Fruit fly (Drosophila melanogaster): ENCODE measurements around the gene CG12535.
A peak's percentile ranks its signal among the peaks of the same experiment; 100 is the strongest.

CG12535 gene

DNA sequence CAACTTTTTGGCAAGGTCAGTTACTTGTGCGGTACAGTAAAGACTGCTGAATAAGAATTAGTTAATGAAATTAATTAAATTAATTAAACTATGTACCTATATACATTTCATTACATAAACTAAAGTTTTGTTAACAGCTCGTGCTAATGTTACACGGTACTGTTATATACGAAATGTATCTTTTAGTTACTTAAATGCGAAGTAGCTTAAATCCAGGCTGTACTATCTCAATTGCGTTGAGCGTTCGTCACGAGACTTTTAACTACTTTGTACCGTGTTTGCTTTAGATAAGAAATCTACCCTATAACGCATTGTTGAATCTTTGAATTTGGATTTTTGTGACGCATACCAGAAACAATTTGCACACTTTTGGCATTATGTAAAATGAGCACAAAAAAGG lies 49.5 kb downstream of the CG12535 start (continued):
- no peak for TF ChIP-seq Bteb2 (GFP tag; optimal IDR thresholded peaks at IDR 0.05)
- no peak for TF ChIP-seq CG8765 (GFP tag; IDR thresholded peaks at IDR 0.05)
- TF ChIP-seq CG15514 (GFP tag; optimal IDR thresholded peaks at IDR 0.05): peak; percentile 3
- TF ChIP-seq dpn (GFP tag; optimal IDR thresholded peaks at IDR 0.05): peak; percentile 14 to 18
- TF ChIP-seq bcd (GFP tag; optimal IDR thresholded peaks at IDR 0.05): peak; percentile 16
- TF ChIP-seq hth (optimal IDR thresholded peaks at IDR 0.05): no peak
- TF ChIP-seq tap (tag; optimal IDR thresholded peaks at IDR 0.05): peak; percentile 19
- no peak for TF ChIP-seq tll (GFP tag; optimal IDR thresholded peaks at IDR 0.05)
- peak; percentile 43; the same call in 2 of the 3 replicates for TF ChIP-seq CG11695 (GFP tag; IDR thresholded peaks at IDR 0.05)
- TF ChIP-seq Atf6 (GFP tag; IDR thresholded peaks at IDR 0.05): no peak; the same call in 1 of the 2 replicates
- 0 out of 2 replicates have a peak, but pooled peaks have one; percentile 24 for TF ChIP-seq E2f2 (GFP tag; IDR thresholded peaks at IDR 0.05)
- peak; percentile 60 for TF ChIP-seq Fer3 (tag; optimal IDR thresholded peaks at IDR 0.05)
- no peak for TF ChIP-seq CG15601 (tag; optimal IDR thresholded peaks at IDR 0.05)
- peak; percentile 92 for TF ChIP-seq cwo (GFP tag; optimal IDR thresholded peaks at IDR 0.05)
- TF ChIP-seq run (tag; optimal IDR thresholded peaks at IDR 0.05): no peak
- peak; percentile 72 for TF ChIP-seq CG18599 (GFP tag; optimal IDR thresholded peaks at IDR 0.05)

dm6 chrX:3398576-3399277 lies 50.0 kb downstream of the CG12535 start:
- TF ChIP-seq Stat92E (GFP tag; optimal IDR thresholded peaks at IDR 0.05) (no peak), hkb (optimal IDR thresholded peaks at IDR 0.05) (no peak), hkb (GFP tag; IDR thresholded peaks at IDR 0.05) (no peak), Ets65A (GFP tag) (peak; percentile 91), Eip74EF (GFP tag; optimal IDR thresholded peaks at IDR 0.05) (peak in 1 of 2 experiments; percentile 74), CG32532 (GFP tag; IDR thresholded peaks at IDR 0.05) (peak; percentile 51; the same call in 1 of the 2 replicates), sd (tag; optimal IDR thresholded peaks at IDR 0.05) (peak; percentile 27), slbo (GFP tag; IDR thresholded peaks at IDR 0.05) (peak; percentile 27; the same call in 1 of the 2 replicates), sens (GFP tag) (peak; percentile 71), sug (tag; optimal IDR thresholded peaks at IDR 0.05) (peak; percentile 37), crol (GFP tag; IDR thresholded peaks at IDR 0.05) (peak; percentile 94), Fer1 (GFP tag; optimal IDR thresholded peaks at IDR 0.05) (no peak), jing (GFP tag; optimal IDR thresholded peaks at IDR 0.05) (no peak), CG9215 (GFP tag; IDR thresholded peaks at IDR 0.05) (peak; percentile 83), Adf1 (GFP tag; IDR thresholded peaks at IDR 0.05) (peak; percentile 82), CG10543 (GFP tag; optimal IDR thresholded peaks at IDR 0.05) (peak; percentile 10), mam (GFP tag; optimal IDR thresholded peaks at IDR 0.05) (peak; percentile 20), sob (GFP tag; IDR thresholded peaks at IDR 0.05) (0 out of 2 replicates have a peak, but pooled peaks have one; percentile 10), chinmo (GFP tag; IDR thresholded peaks at IDR 0.05; ENCODE audit: partially characterized antibody) (0 out of 4 replicates have a peak, but pooled peaks have one; percentile 28), lola (GFP tag; optimal IDR thresholded peaks at IDR 0.05) (no peak), prd (optimal IDR thresholded peaks at IDR 0.05) (no peak), prd (GFP tag; IDR thresholded peaks at IDR 0.05) (0 out of 3 replicates have a peak, but pooled peaks have one; percentile 23), CG2120 (GFP tag; optimal IDR thresholded peaks at IDR 0.05) (peak; percentile 14), Max (GFP tag; optimal IDR thresholded peaks at IDR 0.05) (no peak), Med (GFP tag) (peak; percentile 51), CG12769 (tag; optimal IDR thresholded peaks at IDR 0.05) (peak; percentile 2), Hsf (GFP tag; optimal IDR thresholded peaks at IDR 0.05) (no peak)
